Fruit fly (Drosophila melanogaster) whole organism, embryonic: ENCODE measurements around the gene CG31808.

Source experiments
- CG10209 ChIP-seq: fragments of 200-800 bp; sonication (Bioruptor generic); optimal IDR thresholded peaks from 3 replicates; lab custom pipeline; 2017; ENCODE audit warnings: missing biosample characterization, mild to moderate bottlenecking, missing genetic modification characterization, missing genetic modification reagents
- CG12942 ChIP-seq: fragments of 200-800 bp; sonication (Bioruptor generic); optimal IDR thresholded peaks from 3 replicates; lab custom pipeline; 2016; ENCODE audit warnings: missing biosample characterization, missing genetic modification characterization
- CG13894 ChIP-seq: fragments of 200-800 bp; sonication (Bioruptor generic); optimal IDR thresholded peaks from 3 replicates; lab custom pipeline; 2018; ENCODE audit warnings: missing biosample characterization, mild to moderate bottlenecking, missing genetic modification characterization, moderate library complexity
- CG14860 ChIP-seq: fragments of 200-800 bp; sonication (Bioruptor generic); IDR thresholded peaks from 3 replicates; pipeline ENCODE4 v1.3.6; 2022; ENCODE audit warnings: missing biosample characterization, missing genetic modification characterization; ENCODE audit not compliant: partially characterized antibody
- CG15514 ChIP-seq: fragments of 200-800 bp; sonication (Bioruptor generic); optimal IDR thresholded peaks from 3 replicates; lab custom pipeline; 2017; ENCODE audit warnings: missing biosample characterization, missing genetic modification characterization, mild to moderate bottlenecking, moderate library complexity, missing genetic modification reagents
- CG17802 ChIP-seq: fragments of 200-800 bp; sonication (Bioruptor generic); optimal IDR thresholded peaks from 2 replicates; lab custom pipeline; 2018; ENCODE audit warnings: missing biosample characterization, mild to moderate bottlenecking, missing genetic modification characterization, moderate library complexity
- CG2120 ChIP-seq: fragments of 200-800 bp; sonication (Bioruptor generic); optimal IDR thresholded peaks from 3 replicates; lab custom pipeline; 2016; ENCODE audit warnings: missing biosample characterization, missing genetic modification characterization
- CG2199 ChIP-seq: fragments of 200-800 bp; sonication (Bioruptor generic); IDR thresholded peaks from 3 replicates; pipeline ENCODE4 v1.3.6; 2022; ENCODE audit warnings: missing biosample characterization, missing genetic modification characterization
- CG2712 ChIP-seq: fragments of 200-800 bp; optimal IDR thresholded peaks from 3 replicates; lab custom pipeline; 2019; ENCODE audit warnings: missing biosample characterization, mild to moderate bottlenecking, missing genetic modification characterization, moderate library complexity
- CG3407 ChIP-seq: fragments of 200-800 bp; sonication (Bioruptor generic); optimal IDR thresholded peaks from 2 replicates; lab custom pipeline; 2018; ENCODE audit warnings: missing biosample characterization, mild to moderate bottlenecking, missing genetic modification characterization
- CG4854 ChIP-seq: fragments of 200-800 bp; sonication (Bioruptor generic); optimal IDR thresholded peaks from 2 replicates; lab custom pipeline; 2016; ENCODE audit warnings: missing biosample characterization, missing genetic modification characterization, inconsistent platforms
- CG8089 ChIP-seq: fragments of 200-800 bp; sonication (Bioruptor generic); optimal IDR thresholded peaks from 3 replicates; lab custom pipeline; 2016; ENCODE audit warnings: missing biosample characterization, missing genetic modification characterization
- D19B ChIP-seq: fragments of 200-800 bp; sonication (Bioruptor generic); optimal IDR thresholded peaks from 2 replicates; lab custom pipeline; 2017; ENCODE audit warnings: missing biosample characterization, mild to moderate bottlenecking, missing genetic modification characterization
- Drgx ChIP-seq: fragments of 200-800 bp; sonication (Bioruptor generic); IDR thresholded peaks from 2 replicates; pipeline ENCODE4 v1.3.6; 2022; ENCODE audit warnings: missing biosample characterization, missing genetic modification characterization
- Gug ChIP-seq: fragments of 200-800 bp; sonication (Bioruptor generic); IDR thresholded peaks from 4 replicates; pipeline ENCODE4 v1.3.6; 2022; ENCODE audit warnings: missing biosample characterization, missing genetic modification characterization
- Hmr ChIP-seq: fragments of 200-800 bp; sonication (Bioruptor generic); optimal IDR thresholded peaks from 3 replicates; lab custom pipeline; 2017; ENCODE audit warnings: mild to moderate bottlenecking, missing biosample characterization, missing genetic modification reagents, missing genetic modification characterization
- Hr3 ChIP-seq: fragments of 200-800 bp; sonication (Bioruptor generic); optimal IDR thresholded peaks from 3 replicates; lab custom pipeline; 2016; ENCODE audit warnings: missing biosample characterization, missing genetic modification characterization
- Med ChIP-seq: fragments of 200-800 bp; sonication (Bioruptor generic); peaks from one replicate; lab custom pipeline; 2016; ENCODE audit warnings: missing biosample characterization, missing genetic modification characterization, mild to moderate bottlenecking, inconsistent platforms, moderate library complexity
- Neu2 ChIP-seq: fragments of 200-800 bp; sonication (Bioruptor generic); optimal IDR thresholded peaks from 3 replicates; lab custom pipeline; 2016; ENCODE audit warnings: missing biosample characterization, missing genetic modification characterization, borderline replicate concordance
- Nf-YA ChIP-seq: fragments of 200-800 bp; sonication (Bioruptor generic); IDR thresholded peaks from 2 replicates; pipeline ENCODE4 v1.3.6; 2022; ENCODE audit warnings: missing biosample characterization, missing genetic modification characterization
- Opbp ChIP-seq: fragments of 200-800 bp; sonication (Bioruptor generic); IDR thresholded peaks from 3 replicates; pipeline ENCODE4 v1.3.6; 2022; ENCODE audit warnings: missing biosample characterization, missing genetic modification characterization; ENCODE audit not compliant: partially characterized antibody
- Pdp1 ChIP-seq, 2 experiments: fragments of 200-800 bp; sonication (Bioruptor generic); optimal IDR thresholded peaks; 3 replicates each; lab custom pipeline; 2016; ENCODE audit warnings: missing biosample characterization in 2 of 2, missing genetic modification characterization in 2 of 2, mild to moderate bottlenecking in 1 of 2, moderate library complexity in 1 of 2
- Sin3A ChIP-seq: fragments of >200 bp; optimal IDR thresholded peaks from 2 replicates; lab custom pipeline; 2018
- ase ChIP-seq: fragments of 200-800 bp; sonication (Bioruptor generic); IDR thresholded peaks from 3 replicates; pipeline ENCODE4 v1.3.6; 2022; ENCODE audit warnings: missing biosample characterization, missing genetic modification characterization
- br ChIP-seq: fragments of >200 bp; optimal IDR thresholded peaks from 2 replicates; lab custom pipeline; 2017
- btn ChIP-seq: fragments of 200-800 bp; sonication (Bioruptor generic); optimal IDR thresholded peaks from 2 replicates; lab custom pipeline; 2016; ENCODE audit warnings: missing biosample characterization, missing genetic modification characterization
- cad ChIP-seq: fragments of >200 bp; optimal IDR thresholded peaks from 2 replicates; lab custom pipeline; 2017; ENCODE audit warnings: missing biosample characterization, missing genetic modification characterization
- cg ChIP-seq: fragments of 200-800 bp; sonication (Bioruptor generic); optimal IDR thresholded peaks from 3 replicates; lab custom pipeline; 2019; ENCODE audit warnings: missing biosample characterization, mild to moderate bottlenecking, missing genetic modification characterization, moderate library complexity
- chn ChIP-seq: fragments of 200-800 bp; sonication (Bioruptor generic); optimal IDR thresholded peaks from 2 replicates; lab custom pipeline; 2016; ENCODE audit warnings: missing biosample characterization, missing genetic modification characterization
- corto ChIP-seq: fragments of 200-800 bp; sonication (Bioruptor generic); optimal IDR thresholded peaks from 2 replicates; lab custom pipeline; 2016; ENCODE audit warnings: missing biosample characterization, mild to moderate bottlenecking, missing genetic modification characterization, moderate library complexity
- croc ChIP-seq: fragments of 200-800 bp; sonication (Bioruptor generic); conservative IDR thresholded peaks from 3 replicates; pipeline ENCODE4 v1.3.6; 2022; ENCODE audit warnings: missing biosample characterization, missing genetic modification characterization
- danr ChIP-seq: fragments of 200-800 bp; sonication (Bioruptor generic); IDR thresholded peaks from 2 replicates; pipeline ENCODE4 v1.3.6; 2022; ENCODE audit warnings: missing biosample characterization, missing genetic modification characterization
- gfzf ChIP-seq: fragments of 200-800 bp; sonication (Bioruptor generic); optimal IDR thresholded peaks from 2 replicates; lab custom pipeline; 2016; ENCODE audit warnings: missing biosample characterization, mild to moderate bottlenecking, missing genetic modification characterization, moderate library complexity
- gsb-n ChIP-seq: fragments of 200-800 bp; sonication (Bioruptor generic); optimal IDR thresholded peaks from 3 replicates; lab custom pipeline; 2018; ENCODE audit warnings: missing biosample characterization, mild to moderate bottlenecking, missing genetic modification characterization
- gt ChIP-seq: fragments of 200-800 bp; sonication (Bioruptor generic); IDR thresholded peaks from 2 replicates; pipeline ENCODE4 v1.3.6; 2022; ENCODE audit warnings: missing biosample characterization, missing genetic modification characterization
- hbn ChIP-seq: fragments of 200-800 bp; sonication (Bioruptor generic); IDR thresholded peaks from 2 replicates; pipeline ENCODE4 v1.3.6; 2022; ENCODE audit warnings: missing biosample characterization, missing genetic modification characterization; ENCODE audit not compliant: partially characterized antibody
- lov ChIP-seq, 2 experiments: fragments of 200-800 bp in 1 of 2; fragments of >200 bp in 1 of 2; sonication (Bioruptor generic) in 1 of 2; IDR thresholded peaks in 1 of 2; optimal IDR thresholded peaks in 1 of 2; 2 replicates in 1 of 2; 3 replicates in 1 of 2; pipeline versions ENCODE4 v1.3.6 to Lab custom; 2017 to 2022; ENCODE audit warnings: missing biosample characterization in 1 of 2, missing genetic modification characterization in 1 of 2
- nom ChIP-seq: fragments of 200-800 bp; sonication (Bioruptor generic); optimal IDR thresholded peaks from 2 replicates; lab custom pipeline; 2017; ENCODE audit warnings: missing biosample characterization, missing genetic modification characterization, mild to moderate bottlenecking, moderate library complexity, missing genetic modification reagents
- pho ChIP-seq: fragments of 200-800 bp; sonication (Bioruptor generic); optimal IDR thresholded peaks from 2 replicates; lab custom pipeline; 2016; ENCODE audit warnings: missing biosample characterization, missing genetic modification characterization
- pros ChIP-seq: fragments of 200-800 bp; sonication (Bioruptor generic); optimal IDR thresholded peaks from 3 replicates; lab custom pipeline; 2019; ENCODE audit warnings: missing biosample characterization, mild to moderate bottlenecking, missing genetic modification characterization, moderate library complexity
- pzg ChIP-seq: fragments of 200-800 bp; sonication (Bioruptor generic); optimal IDR thresholded peaks from 3 replicates; lab custom pipeline; 2018; ENCODE audit warnings: missing biosample characterization, mild to moderate bottlenecking, missing genetic modification characterization, moderate library complexity
- shn ChIP-seq: fragments of 200-800 bp; sonication (Bioruptor generic); optimal IDR thresholded peaks from 3 replicates; lab custom pipeline; 2016; ENCODE audit warnings: missing biosample characterization, missing genetic modification characterization
- sisA ChIP-seq: fragments of 200-800 bp; sonication (Bioruptor generic); IDR thresholded peaks from 2 replicates; pipeline ENCODE4 v1.3.6; 2022; ENCODE audit warnings: missing biosample characterization, missing genetic modification characterization
- sob ChIP-seq: fragments of 200-800 bp; sonication (Bioruptor generic); IDR thresholded peaks from 2 replicates; pipeline ENCODE4 v1.3.6; 2022; ENCODE audit warnings: missing biosample characterization, missing genetic modification characterization
- vfl ChIP-seq: fragments of 200-800 bp; sonication (Bioruptor generic); optimal IDR thresholded peaks from 2 replicates; lab custom pipeline; 2016; ENCODE audit warnings: missing biosample characterization, missing genetic modification characterization
- zen2 ChIP-seq: fragments of 200-800 bp; sonication (Bioruptor generic); IDR thresholded peaks from 3 replicates; pipeline ENCODE4 v1.3.6; 2022; ENCODE audit warnings: missing biosample characterization, missing genetic modification characterization; ENCODE audit not compliant: partially characterized antibody
- zf30C ChIP-seq: fragments of 200-800 bp; sonication (Bioruptor generic); optimal IDR thresholded peaks from 3 replicates; lab custom pipeline; 2018; ENCODE audit warnings: missing biosample characterization, mild to moderate bottlenecking, missing genetic modification characterization

Gene CG31808

dm6 chr2L:16686412-16687043 lies 29.5 kb downstream of the CG31808 start (continued):
- TF ChIP-seq CG8089 (GFP tag; lab: Kevin White, UChicago) (no peak), Drgx (GFP tag; lab: Robert Waterston, UW) (peak; percentile 37; the same call in 1 of the 2 replicates), btn (GFP tag; lab: Kevin White, UChicago) (no peak), cg (peak; percentile 35), Med (peak; percentile 76), CG2712 (tag; lab: Kevin White, UChicago) (no peak), CG4854 (GFP tag; lab: Kevin White, UChicago) (no peak), pho (GFP tag; lab: Kevin White, UChicago) (no peak), CG12942 (GFP tag; lab: Kevin White, UChicago) (no peak), corto (peak; percentile 24), Pdp1 (GFP tag; optimal IDR thresholded peaks at IDR 0.05; lab: Kevin White, UChicago) (no peak), Gug (GFP tag; lab: Robert Waterston, UW) (0 out of 4 replicates have a peak, but pooled peaks have one; percentile 19), nom (GFP tag; lab: Kevin White, UChicago) (peak; percentile 93), chn (no peak), cad (GFP tag; lab: Kevin White, UChicago) (peak; percentile 60), zf30C (GFP tag; lab: Kevin White, UChicago) (peak; percentile 76)

dm6 chr2L:16685612-16685912 lies 30.4 kb downstream of the CG31808 start:
- TF ChIP-seq pros (GFP tag; lab: Kevin White, UChicago) (peak; percentile 52), Opbp (GFP tag; lab: Robert Waterston, UW) (0 out of 3 replicates have a peak, but pooled peaks have one; percentile 23), croc (GFP tag; lab: Robert Waterston, UW) (no peak), gfzf (GFP tag; lab: Kevin White, UChicago) (peak; percentile 27), CG13894 (tag; lab: Kevin White, UChicago) (peak; percentile 80), gt (GFP tag; lab: Robert Waterston, UW) (no peak), CG2120 (no peak), danr (GFP tag; lab: Robert Waterston, UW) (no peak), cg (peak; percentile 34), D19B (GFP tag; lab: Kevin White, UChicago) (no peak), CG14860 (GFP tag; lab: Robert Waterston, UW) (no peak), ase (GFP tag; lab: Robert Waterston, UW) (no peak), shn (GFP tag; lab: Kevin White, UChicago) (no peak), CG2199 (GFP tag; lab: Robert Waterston, UW) (0 out of 3 replicates have a peak, but pooled peaks have one; percentile 1)
- TF ChIP-seq, all 482 proteins: peak for 6

dm6 chr2L:16684908-16685611 lies 30.9 kb downstream of the CG31808 start:
- no peak for TF ChIP-seq Sin3A (lab: Kevin White, UChicago)
- TF ChIP-seq CG15514 (GFP tag; lab: Kevin White, UChicago): no peak
- no peak for TF ChIP-seq pzg
- TF ChIP-seq sisA: peak; percentile 39
- peak; percentile 49 for TF ChIP-seq gsb-n (tag; lab: Kevin White, UChicago)
- TF ChIP-seq Hmr (GFP tag; lab: Kevin White, UChicago): peak; percentile 78
- TF ChIP-seq CG17802 (tag; lab: Kevin White, UChicago): no peak
- no peak for TF ChIP-seq Nf-YA (GFP tag; lab: Robert Waterston, UW)
- no peak for TF ChIP-seq lov (optimal IDR thresholded peaks at IDR 0.05; lab: Kevin White, UChicago)
- no peak for TF ChIP-seq lov (GFP tag; IDR thresholded peaks at IDR 0.05; lab: Robert Waterston, UW)
- TF ChIP-seq vfl (GFP tag; lab: Kevin White, UChicago): no peak
- TF ChIP-seq hbn (GFP tag; lab: Robert Waterston, UW): 0 out of 2 replicates have a peak, but pooled peaks have one; percentile 18
- TF ChIP-seq Hr3 (GFP tag; lab: Kevin White, UChicago): peak; percentile 58
- no peak for TF ChIP-seq sob (GFP tag; lab: Robert Waterston, UW)
- no peak for TF ChIP-seq br
- TF ChIP-seq CG3407: peak; percentile 20
- peak; percentile 47 for TF ChIP-seq CG10209 (GFP tag; lab: Kevin White, UChicago)
- TF ChIP-seq zen2 (GFP tag; lab: Robert Waterston, UW): no peak
- TF ChIP-seq Neu2: no peak
